Fruit fly (Drosophila melanogaster) whole organism, wandering third instar larva: ENCODE results near the gene Diedel.

Experiments
- Abd-B ChIP-seq: fragments of >200 bp; optimal IDR thresholded peaks from 2 replicates; lab custom pipeline; 2017; ENCODE audit warnings: missing biosample characterization, missing genetic modification characterization
- CG32264 ChIP-seq: fragments of 200-800 bp; sonication (Bioruptor generic); optimal IDR thresholded peaks from 2 replicates; lab custom pipeline; 2016; ENCODE audit warnings: missing biosample characterization, missing genetic modification characterization
- CG9705 ChIP-seq: fragments of 200-800 bp; sonication (Bioruptor generic); optimal IDR thresholded peaks from 2 replicates; lab custom pipeline; 2018; ENCODE audit warnings: missing biosample characterization, mild to moderate bottlenecking, missing genetic modification characterization
- CrebA ChIP-seq: fragments of 200-800 bp; sonication (Bioruptor generic); optimal IDR thresholded peaks from 2 replicates; lab custom pipeline; 2016; ENCODE audit warnings: missing biosample characterization, mild to moderate bottlenecking, missing genetic modification characterization, borderline replicate concordance
- Dfd ChIP-seq: fragments of >200 bp; optimal IDR thresholded peaks from 2 replicates; lab custom pipeline; 2017; ENCODE audit warnings: missing biosample characterization, missing genetic modification characterization
- Dif ChIP-seq: fragments of 200-275, 200-300 bp; sonication (Bioruptor generic); optimal IDR thresholded peaks from 2 replicates; lab custom pipeline; 2018; ENCODE audit warnings: missing biosample characterization, missing genetic modification characterization; ENCODE audit not compliant: partially characterized antibody
- GATAd ChIP-seq: sonication (Bioruptor generic); optimal IDR thresholded peaks from 2 replicates; lab custom pipeline; 2016; ENCODE audit warnings: missing biosample characterization, missing genetic modification characterization
- HLH106 ChIP-seq: fragments of 200-800 bp; optimal IDR thresholded peaks from 3 replicates; lab custom pipeline; 2019; ENCODE audit warnings: missing biosample characterization, mild to moderate bottlenecking, missing genetic modification characterization, moderate library complexity
- Hnf4 ChIP-seq: fragments of 200-800 bp; sonication (Bioruptor generic); optimal IDR thresholded peaks from 2 replicates; lab custom pipeline; 2016; ENCODE audit warnings: missing biosample characterization, mild to moderate bottlenecking, missing genetic modification characterization
- Hr78 ChIP-seq: fragments of >200 bp; optimal IDR thresholded peaks from 2 replicates; lab custom pipeline; 2017; ENCODE audit warnings: missing biosample characterization, missing genetic modification characterization
- Hr83 ChIP-seq: fragments of 200-300 bp; sonication (Bioruptor generic); optimal IDR thresholded peaks from 2 replicates; lab custom pipeline; 2016; ENCODE audit warnings: missing biosample characterization, mild to moderate bottlenecking, missing genetic modification characterization, moderate library complexity; ENCODE audit not compliant: poor library complexity, severe bottlenecking
- Jra ChIP-seq: sonication (Bioruptor generic); optimal IDR thresholded peaks from 2 replicates; lab custom pipeline; 2016; ENCODE audit warnings: missing biosample characterization, missing genetic modification characterization
- Mio ChIP-seq: sonication (Bioruptor generic); optimal IDR thresholded peaks from 2 replicates; lab custom pipeline; 2016; ENCODE audit warnings: missing biosample characterization, missing genetic modification characterization
- Myc ChIP-seq: fragments of >200 bp; optimal IDR thresholded peaks from 2 replicates; lab custom pipeline; 2017
- N ChIP-seq: fragments of >200 bp; optimal IDR thresholded peaks from 2 replicates; lab custom pipeline; 2018; ENCODE audit warnings: missing biosample characterization, missing external identifiers, missing genetic modification characterization
- OdsH ChIP-seq: fragments of 200-800 bp; sonication (Bioruptor generic); optimal IDR thresholded peaks from 2 replicates; lab custom pipeline; 2016; ENCODE audit warnings: missing biosample characterization, mild to moderate bottlenecking, missing genetic modification characterization
- Rel ChIP-seq, 2 experiments: fragments of 200-800 bp; sonication (Bioruptor generic) in 1 of 2; optimal IDR thresholded peaks; 2 replicates in 1 of 2; 3 replicates in 1 of 2; lab custom pipeline; 2016 to 2019; ENCODE audit warnings: mild to moderate bottlenecking in 2 of 2, missing biosample characterization in 2 of 2, missing genetic modification characterization in 2 of 2, moderate library complexity in 1 of 2
- Sp1 ChIP-seq: fragments of 200-800 bp; sonication (Bioruptor generic); optimal IDR thresholded peaks from 3 replicates; lab custom pipeline; 2019; ENCODE audit warnings: missing biosample characterization, mild to moderate bottlenecking, missing genetic modification characterization, moderate library complexity
- Vsx2 ChIP-seq: fragments of 200-300, 225-300 bp; sonication (Bioruptor generic); optimal IDR thresholded peaks from 2 replicates; lab custom pipeline; 2018; ENCODE audit warnings: missing biosample characterization, missing genetic modification characterization; ENCODE audit not compliant: partially characterized antibody
- br ChIP-seq: fragments of 200-800 bp; sonication (Bioruptor generic); optimal IDR thresholded peaks from 2 replicates; lab custom pipeline; 2016; ENCODE audit warnings: missing biosample characterization, missing genetic modification characterization
- brk ChIP-seq: fragments of 200-800 bp; sonication (Bioruptor generic); optimal IDR thresholded peaks from 2 replicates; lab custom pipeline; 2016; ENCODE audit warnings: missing biosample characterization, mild to moderate bottlenecking, missing genetic modification characterization
- dl ChIP-seq, 2 experiments: fragments of 175-275, 200-275 bp in 1 of 2; fragments of 200-275 bp in 1 of 2; sonication (Bioruptor generic); optimal IDR thresholded peaks; lab custom pipeline; 2018; ENCODE audit warnings: mild to moderate bottlenecking in 2 of 2, missing biosample characterization in 2 of 2, missing genetic modification characterization in 2 of 2, moderate library complexity in 2 of 2; ENCODE audit not compliant: partially characterized antibody in 2 of 2, insufficient read depth in 1 of 2
- dmrt93B ChIP-seq: fragments of 200-800 bp; sonication (Bioruptor generic); optimal IDR thresholded peaks from 2 replicates; lab custom pipeline; 2018; ENCODE audit warnings: missing biosample characterization, mild to moderate bottlenecking, missing genetic modification characterization
- dsf ChIP-seq: sonication (Bioruptor generic); optimal IDR thresholded peaks from 2 replicates; lab custom pipeline; 2016; ENCODE audit warnings: missing biosample characterization, missing genetic modification characterization, borderline replicate concordance
- ey ChIP-seq: fragments of 200-800 bp; sonication (Bioruptor generic); optimal IDR thresholded peaks from 2 replicates; lab custom pipeline; 2016; ENCODE audit warnings: missing biosample characterization, missing genetic modification characterization
- foxo ChIP-seq, 2 experiments: fragments of 200-800 bp; sonication (Bioruptor generic); optimal IDR thresholded peaks; 2 replicates in 1 of 2; 3 replicates in 1 of 2; lab custom pipeline; 2016 to 2017; ENCODE audit warnings: missing biosample characterization in 2 of 2, missing genetic modification characterization in 2 of 2
- fru ChIP-seq: fragments of 200-800 bp; sonication (Bioruptor generic); optimal IDR thresholded peaks from 3 replicates; lab custom pipeline; 2016; ENCODE audit warnings: missing biosample characterization, mild to moderate bottlenecking, missing genetic modification characterization
- h ChIP-seq: fragments of 200-800 bp; sonication (Bioruptor generic); optimal IDR thresholded peaks from 3 replicates; lab custom pipeline; 2016; ENCODE audit warnings: missing biosample characterization, mild to moderate bottlenecking, missing genetic modification characterization
- jim ChIP-seq: fragments of 175-275, 200-325 bp; sonication (Bioruptor generic); optimal IDR thresholded peaks from 2 replicates; lab custom pipeline; 2016; ENCODE audit warnings: missing biosample characterization, mild to moderate bottlenecking, missing genetic modification characterization
- lola ChIP-seq: fragments of >200 bp; optimal IDR thresholded peaks from 2 replicates; lab custom pipeline; 2017; ENCODE audit warnings: missing biosample characterization, missing genetic modification characterization
- pan ChIP-seq: fragments of >200 bp; optimal IDR thresholded peaks from 2 replicates; lab custom pipeline; 2017
- psq ChIP-seq: fragments of 200-800 bp; sonication (Bioruptor generic); optimal IDR thresholded peaks from 3 replicates; lab custom pipeline; 2017; ENCODE audit warnings: missing biosample characterization, mild to moderate bottlenecking, missing genetic modification characterization, moderate library complexity
- rgr ChIP-seq: fragments of 200-800 bp; sonication (Bioruptor generic); optimal IDR thresholded peaks from 3 replicates; lab custom pipeline; 2016; ENCODE audit warnings: missing biosample characterization, mild to moderate bottlenecking, missing genetic modification characterization
- sage ChIP-seq: fragments of 200-800 bp; sonication (Bioruptor generic); optimal IDR thresholded peaks from 2 replicates; lab custom pipeline; 2016; ENCODE audit warnings: missing biosample characterization, mild to moderate bottlenecking, missing genetic modification characterization
- sv ChIP-seq: fragments of 200-800 bp; sonication (Bioruptor generic); optimal IDR thresholded peaks from 3 replicates; lab custom pipeline; 2016; ENCODE audit warnings: missing biosample characterization, missing genetic modification characterization
- tai ChIP-seq: sonication (Bioruptor generic); optimal IDR thresholded peaks from 2 replicates; lab custom pipeline; 2016; ENCODE audit warnings: missing biosample characterization, missing genetic modification characterization
- usp ChIP-seq: fragments of >200 bp; optimal IDR thresholded peaks from 2 replicates; lab custom pipeline; 2017; ENCODE audit warnings: missing biosample characterization, missing genetic modification characterization
- woc ChIP-seq: sonication (Bioruptor generic); optimal IDR thresholded peaks from 2 replicates; lab custom pipeline; 2016; ENCODE audit warnings: missing biosample characterization, mild to moderate bottlenecking, missing genetic modification characterization

The Diedel gene

dm6 chr3R:29460225-29460927, 33.3 kb upstream of the Diedel start:
- TF ChIP-seq HLH106 (peak; percentile 5), h (GFP tag; lab: Kevin White, UChicago) (no peak), CG32264 (GFP tag; lab: Kevin White, UChicago) (no peak), Vsx2 (GFP tag; lab: Kevin White, UChicago) (peak; percentile 56), foxo (GFP tag; optimal IDR thresholded peaks at IDR 0.05; lab: Kevin White, UChicago) (peak in 1 of 2 experiments; percentile 34)
- TF ChIP-seq, all 38 proteins: peak for 3

- peak; percentile 33 for TF ChIP-seq br (GFP tag; lab: Kevin White, UChicago)
- no peak for TF ChIP-seq CG32264 (GFP tag; lab: Kevin White, UChicago)
- no peak for TF ChIP-seq jim (GFP tag; lab: Kevin White, UChicago)
- no peak for TF ChIP-seq Jra (GFP tag; lab: Kevin White, UChicago)
- peak; percentile 14 for TF ChIP-seq h (GFP tag; lab: Kevin White, UChicago)
- TF ChIP-seq brk = no peak
- TF ChIP-seq woc (GFP tag; lab: Kevin White, UChicago) = peak; percentile 22
- no peak for TF ChIP-seq Hr78 (GFP tag; lab: Kevin White, UChicago)
- peak; percentile 2 for TF ChIP-seq rgr (GFP tag; lab: Kevin White, UChicago)
- no peak for TF ChIP-seq OdsH
- TF ChIP-seq Dif (GFP tag; lab: Kevin White, UChicago) = no peak
- no peak for TF ChIP-seq CG9705
- no peak for TF ChIP-seq dmrt93B
- TF ChIP-seq psq (GFP tag; lab: Kevin White, UChicago) = peak; percentile 59
- no peak for TF ChIP-seq pan (lab: Kevin White, UChicago)
- no peak for TF ChIP-seq Mio
- no peak for TF ChIP-seq Rel (GFP tag; optimal IDR thresholded peaks at IDR 0.05; lab: Kevin White, UChicago)
- no peak for TF ChIP-seq Rel (tag; optimal IDR thresholded peaks at IDR 0.05; lab: Kevin White, UChicago)
- no peak for TF ChIP-seq Myc (lab: Kevin White, UChicago)
- peak in 1 of 2 experiments; percentile 44 for TF ChIP-seq foxo (GFP tag; optimal IDR thresholded peaks at IDR 0.05; lab: Kevin White, UChicago)
- TF ChIP-seq Hnf4 (GFP tag; lab: Kevin White, UChicago) = peak; percentile 4
- no peak for TF ChIP-seq Hr83
- no peak for TF ChIP-seq sv (GFP tag; lab: Kevin White, UChicago)
- peak; percentile 44 for TF ChIP-seq HLH106
- TF ChIP-seq dl (GFP tag; optimal IDR thresholded peaks at IDR 0.05; lab: Kevin White, UChicago; ENCODE audit: insufficient read depth in 1 of 2, partially characterized antibody in 2 of 2) = no peak
- TF ChIP-seq lola (GFP tag; lab: Kevin White, UChicago) = no peak
- TF ChIP-seq usp (GFP tag; lab: Kevin White, UChicago) = no peak
- TF ChIP-seq dsf (GFP tag; lab: Kevin White, UChicago) = no peak
- peak; percentile 41 for TF ChIP-seq ey (GFP tag; lab: Kevin White, UChicago)
- peak; percentile 5 for TF ChIP-seq Sp1 (GFP tag; lab: Kevin White, UChicago)
- TF ChIP-seq fru = peak; percentile 37
- TF ChIP-seq Dfd (GFP tag; lab: Kevin White, UChicago) = no peak
- TF ChIP-seq Vsx2 (GFP tag; lab: Kevin White, UChicago) = no peak
- TF ChIP-seq N (GFP tag; lab: Kevin White, UChicago) = no peak
- no peak for TF ChIP-seq tai (GFP tag; lab: Kevin White, UChicago)
- no peak for TF ChIP-seq sage
- TF ChIP-seq GATAd (GFP tag; lab: Kevin White, UChicago) = no peak
- no peak for TF ChIP-seq CrebA
- TF ChIP-seq Abd-B = no peak
These were observed 32.6 kb upstream of the Diedel start for dm6 chr3R:29461069-29461468.
